Worm (Caenorhabditis elegans) whole organism, L2 larva: ENCODE data around the gene pola-1.
A peak's percentile ranks its signal among the peaks of the same experiment; 100 is the strongest.

ENCODE experiments used
- F13H6.1 ChIP-seq: sonication (generic microtip); optimal IDR thresholded peaks from 2 replicates; lab custom pipeline; 2016; ENCODE audit warnings: missing genetic modification characterization, missing compliant biosample characterization
- Y55F3AM.14 ChIP-seq: fragments of 200-800 bp; sonication (Bioruptor generic); optimal IDR thresholded peaks from 2 replicates; lab custom pipeline; 2018; ENCODE audit warnings: mild to moderate bottlenecking, missing genetic modification characterization, missing compliant biosample characterization
- aly-2 ChIP-seq: fragments of 150-350 bp; optimal IDR thresholded peaks from 2 replicates; lab custom pipeline; 2014; ENCODE audit warnings: missing biosample characterization, missing genetic modification characterization
- ama-1 ChIP-seq: fragments of 150-350 bp; optimal IDR thresholded peaks from 2 replicates; lab custom pipeline; 2018; ENCODE audit warnings: inconsistent platforms
- blmp-1 ChIP-seq: sonication (generic microtip); optimal IDR thresholded peaks from 2 replicates; lab custom pipeline; 2017; ENCODE audit warnings: missing genetic modification characterization, mild to moderate bottlenecking, missing compliant biosample characterization, antibody characterized with exemption, moderate library complexity; ENCODE audit not compliant: insufficient read depth
- ceh-16 ChIP-seq: fragments of 150-350 bp; optimal IDR thresholded peaks from 2 replicates; lab custom pipeline; 2014; ENCODE audit warnings: missing biosample characterization, missing genetic modification characterization
- ceh-82 ChIP-seq: fragments of 150-350 bp; optimal IDR thresholded peaks from 2 replicates; lab custom pipeline; 2014; ENCODE audit warnings: missing biosample characterization, missing genetic modification characterization
- crh-2 ChIP-seq: sonication (generic microtip); optimal IDR thresholded peaks from 2 replicates; lab custom pipeline; 2017; ENCODE audit warnings: missing biosample characterization, missing genetic modification characterization
- egl-27 ChIP-seq: sonication (generic microtip); optimal IDR thresholded peaks from 3 replicates; lab custom pipeline; 2017; ENCODE audit warnings: missing biosample characterization, missing genetic modification reagents, missing genetic modification characterization
- fos-1 ChIP-seq: fragments of 150-350 bp; optimal IDR thresholded peaks from 2 replicates; lab custom pipeline; 2014; ENCODE audit warnings: missing biosample characterization, missing genetic modification characterization
- lin-13 ChIP-seq: fragments of 150-350 bp; optimal IDR thresholded peaks from 2 replicates; lab custom pipeline; 2014; ENCODE audit warnings: missing biosample characterization, missing genetic modification reagents, missing genetic modification characterization
- lin-39 ChIP-seq: fragments of 150-350 bp; optimal IDR thresholded peaks from 2 replicates; lab custom pipeline; 2014; ENCODE audit warnings: missing biosample characterization, missing genetic modification reagents, missing genetic modification characterization
- mab-5 ChIP-seq: fragments of 150-350 bp; optimal IDR thresholded peaks from 2 replicates; lab custom pipeline; 2014; ENCODE audit warnings: missing biosample characterization, missing genetic modification characterization
- mbf-1 ChIP-seq: sonication (generic microtip); optimal IDR thresholded peaks from 2 replicates; lab custom pipeline; 2017; ENCODE audit warnings: missing biosample characterization, missing genetic modification characterization
- mdl-1 ChIP-seq, 2 experiments: fragments of 150-350 bp in 1 of 2; sonication (generic microtip) in 1 of 2; optimal IDR thresholded peaks; 2 replicates each; lab custom pipeline; 2017; ENCODE audit warnings: missing biosample characterization in 2 of 2, missing genetic modification characterization in 2 of 2
- nhr-129 ChIP-seq: fragments of 150-350 bp; optimal IDR thresholded peaks from 2 replicates; lab custom pipeline; 2014; ENCODE audit warnings: missing biosample characterization, missing genetic modification characterization
- nhr-21 ChIP-seq: fragments of 150-350 bp; optimal IDR thresholded peaks from 2 replicates; lab custom pipeline; 2014; ENCODE audit warnings: missing biosample characterization, missing genetic modification characterization
- nhr-23 ChIP-seq: fragments of 150-350 bp; optimal IDR thresholded peaks from 2 replicates; lab custom pipeline; 2014; ENCODE audit warnings: missing biosample characterization, missing genetic modification reagents, missing genetic modification characterization
- nhr-237 ChIP-seq: fragments of 150-350 bp; optimal IDR thresholded peaks from 2 replicates; lab custom pipeline; 2014; ENCODE audit warnings: missing biosample characterization, missing genetic modification characterization
- nhr-6 ChIP-seq: fragments of 150-350 bp; optimal IDR thresholded peaks from 2 replicates; lab custom pipeline; 2014; ENCODE audit warnings: missing biosample characterization, missing genetic modification characterization
- peb-1 ChIP-seq: fragments of 150-350 bp; optimal IDR thresholded peaks from 2 replicates; lab custom pipeline; 2014; ENCODE audit warnings: missing biosample characterization, missing genetic modification characterization
- skn-1 ChIP-seq: sonication (generic microtip); optimal IDR thresholded peaks from 2 replicates; lab custom pipeline; 2017; ENCODE audit warnings: missing biosample characterization, missing genetic modification characterization
- sma-3 ChIP-seq: sonication (generic microtip); optimal IDR thresholded peaks from 2 replicates; lab custom pipeline; 2016; ENCODE audit warnings: missing genetic modification reagents, missing genetic modification characterization, missing compliant biosample characterization
- sma-9 ChIP-seq, 2 experiments: fragments of 150-350 bp in 1 of 2; sonication (generic microtip) in 1 of 2; optimal IDR thresholded peaks; 2 replicates each; lab custom pipeline; 2014 to 2016; ENCODE audit warnings: missing genetic modification characterization in 2 of 2, mild to moderate bottlenecking in 1 of 2, missing biosample characterization in 1 of 2, missing compliant biosample characterization in 1 of 2, missing genetic modification reagents in 1 of 2, moderate library complexity in 1 of 2
- unc-39 ChIP-seq: fragments of 150-350 bp; optimal IDR thresholded peaks from 2 replicates; lab custom pipeline; 2014; ENCODE audit warnings: missing biosample characterization, missing genetic modification characterization
- unc-55 ChIP-seq: fragments of 150-350 bp; sonication (generic microtip); optimal IDR thresholded peaks from 3 replicates; lab custom pipeline; 2014; ENCODE audit warnings: missing biosample characterization, missing genetic modification reagents, missing genetic modification characterization
- zag-1 ChIP-seq: fragments of 150-350 bp; optimal IDR thresholded peaks from 2 replicates; lab custom pipeline; 2014; ENCODE audit warnings: missing biosample characterization, missing genetic modification characterization
- ztf-1 ChIP-seq: fragments of 200-800 bp; sonication (Bioruptor generic); conservative IDR thresholded peaks from 2 replicates; pipeline ENCODE4 v1.3.6; 2022; ENCODE audit warnings: missing genetic modification characterization, missing compliant biosample characterization
- ztf-11 ChIP-seq: sonication (generic microtip); optimal IDR thresholded peaks from 2 replicates; lab custom pipeline; 2017; ENCODE audit warnings: missing biosample characterization, missing genetic modification characterization
- ztf-4 ChIP-seq: fragments of 150-350 bp; optimal IDR thresholded peaks from 2 replicates; lab custom pipeline; 2014; ENCODE audit warnings: missing biosample characterization, missing genetic modification characterization

The pola-1 gene

ce11 chrIII:11188132-11188531 lies 45.9 kb downstream of the pola-1 start:
- TF ChIP-seq fos-1 (tag; lab: Kevin White, UChicago) (peak; percentile 14), ceh-82 (tag; lab: Kevin White, UChicago) (no peak), crh-2 (tag; lab: Kevin White, UChicago) (peak; percentile 6)

ce11 chrIII:11193251-11193650 lies 51.0 kb downstream of the pola-1 start:
- TF ChIP-seq crh-2 (tag; lab: Kevin White, UChicago), result peak; percentile 28
- TF ChIP-seq aly-2 (tag; lab: Kevin White, UChicago), result no peak
- TF ChIP-seq lin-39 (tag; lab: Kevin White, UChicago), result no peak
- peak; percentile 21 for TF ChIP-seq fos-1 (tag; lab: Kevin White, UChicago)

DNA sequence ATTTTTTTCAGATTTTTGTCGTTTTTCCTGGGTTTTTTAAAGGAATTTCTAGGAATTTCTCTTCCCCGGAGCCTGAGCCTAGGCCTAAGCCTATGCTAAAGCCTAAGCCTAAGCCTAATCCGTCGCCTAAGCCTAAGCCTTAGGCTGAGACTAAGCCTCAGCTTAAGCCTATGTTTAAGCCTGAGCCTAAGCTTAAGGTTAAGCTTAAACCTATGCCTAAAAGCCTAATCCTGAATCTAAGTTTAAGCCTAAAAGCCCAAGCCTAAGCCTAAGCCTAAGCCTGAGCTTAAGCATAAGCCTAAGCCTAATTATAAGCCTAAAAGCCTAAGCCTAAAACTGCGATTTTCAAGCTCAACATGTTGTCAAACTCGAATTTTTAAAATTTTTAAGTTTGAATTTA lies 51.9 kb downstream of the pola-1 start:
- TF ChIP-seq F13H6.1 (no peak), nhr-129 (no peak), blmp-1 (tag; lab: Kevin White, UChicago) (no peak), nhr-23 (tag; lab: Kevin White, UChicago) (no peak), ztf-11 (tag; lab: Kevin White, UChicago) (no peak), ceh-82 (tag; lab: Kevin White, UChicago) (no peak), ztf-4 (no peak), mbf-1 (no peak), egl-27 (tag; lab: Kevin White, UChicago) (no peak)

DNA sequence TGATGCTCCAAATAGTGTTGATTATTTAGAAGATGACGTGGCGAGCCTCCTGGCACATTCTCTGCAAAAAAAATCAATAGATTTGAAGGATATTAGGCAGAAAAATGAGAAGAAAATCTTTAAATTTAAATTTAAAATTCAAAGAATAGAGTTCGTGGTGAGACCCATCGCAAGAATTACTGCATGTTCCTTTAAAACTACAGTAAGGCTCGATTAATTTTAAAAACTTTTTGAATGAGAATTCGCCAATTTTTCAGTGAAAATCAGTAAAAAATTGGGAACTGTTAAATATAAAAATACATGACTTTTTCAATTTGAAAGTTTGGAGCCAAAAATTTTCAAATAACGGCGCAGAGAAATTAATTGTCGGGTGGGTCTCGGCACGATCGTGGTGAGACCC lies 52.9 kb downstream of the pola-1 start, which contains the start of gene tra-1:
Gene tra-1 (minus strand): TSS at position 62 of the 400 bp plus-strand sequence.
- TF ChIP-seq ztf-11 (tag; lab: Kevin White, UChicago) (no peak), ama-1 (lab: Kevin White, UChicago) (no peak), sma-9 (GFP tag; optimal IDR thresholded peaks at IDR 0.05; lab: Kevin White, UChicago) (no peak), sma-9 (tag; optimal IDR thresholded peaks at IDR 0.05; lab: Kevin White, UChicago) (no peak), Y55F3AM.14 (GFP tag; lab: Kevin White, UChicago) (no peak), nhr-21 (no peak), peb-1 (no peak), unc-55 (GFP tag; lab: Kevin White, UChicago) (no peak), nhr-6 (no peak), lin-13 (GFP tag; lab: Kevin White, UChicago) (no peak), fos-1 (tag; lab: Kevin White, UChicago) (no peak), nhr-237 (tag; lab: Kevin White, UChicago) (no peak), unc-39 (tag; lab: Kevin White, UChicago) (no peak), mdl-1 (tag; optimal IDR thresholded peaks at IDR 0.05; lab: Kevin White, UChicago) (no peak), aly-2 (tag; lab: Kevin White, UChicago) (no peak), nhr-23 (tag; lab: Kevin White, UChicago) (no peak), zag-1 (no peak), skn-1 (tag; lab: Kevin White, UChicago) (no peak), egl-27 (tag; lab: Kevin White, UChicago) (no peak)

ce11 chrIII:11195553-11195952 lies 53.3 kb downstream of the pola-1 start:
- TF ChIP-seq unc-39 (tag; lab: Kevin White, UChicago), result no peak
- TF ChIP-seq ztf-11 (tag; lab: Kevin White, UChicago), result no peak
- no peak for TF ChIP-seq F13H6.1
- TF ChIP-seq blmp-1 (tag; lab: Kevin White, UChicago), result no peak
- no peak for TF ChIP-seq fos-1 (tag; lab: Kevin White, UChicago)
- peak; percentile 12 for TF ChIP-seq sma-9 (GFP tag; optimal IDR thresholded peaks at IDR 0.05; lab: Kevin White, UChicago)
- no peak for TF ChIP-seq sma-9 (tag; optimal IDR thresholded peaks at IDR 0.05; lab: Kevin White, UChicago)
- TF ChIP-seq ceh-16 (tag; lab: Kevin White, UChicago), result no peak
- TF ChIP-seq, all 48 proteins: peak for 1

ce11 chrIII:11197327-11197726 lies 55.1 kb downstream of the pola-1 start:
- TF ChIP-seq mab-5 (no peak), F13H6.1 (no peak), sma-3 (GFP tag; lab: Kevin White, UChicago) (no peak), ztf-1 (GFP tag; lab: Robert Waterston, UW) (no peak), fos-1 (tag; lab: Kevin White, UChicago) (peak; percentile 20), zag-1 (no peak)
